Worm (Caenorhabditis elegans): Measurements from ENCODE around the gene F55A11.1.
A peak's percentile ranks its signal among the peaks of the same experiment; 100 is the strongest.

F55A11.1 gene

ce11 chrV:11787258-11787657 lies 23.1 kb upstream of the F55A11.1 start, which contains the start of gene F55A11.7:
TSS of gene F55A11.7 (minus strand) at chrV:11787443.
- no peak for TF ChIP-seq ceh-16 (tag; optimal IDR thresholded peaks at IDR 0.05)
- no peak for TF ChIP-seq eor-1 (tag; optimal IDR thresholded peaks at IDR 0.05)
- TF ChIP-seq fos-1 (tag; optimal IDR thresholded peaks at IDR 0.05), result no peak
- TF ChIP-seq daf-12 (tag; optimal IDR thresholded peaks at IDR 0.05), result no peak
- no peak for TF ChIP-seq elt-3 (tag; optimal IDR thresholded peaks at IDR 0.05)
- no peak for TF ChIP-seq nhr-23 (tag; optimal IDR thresholded peaks at IDR 0.05)
- no peak for TF ChIP-seq ama-1 (optimal IDR thresholded peaks at IDR 0.05)
- TF ChIP-seq pha-4 (tag; optimal IDR thresholded peaks at IDR 0.05), result no peak
- TF ChIP-seq elt-2 (tag; optimal IDR thresholded peaks at IDR 0.05), result no peak
- no peak for TF ChIP-seq nhr-43 (tag; optimal IDR thresholded peaks at IDR 0.05; ENCODE audit: poor library complexity, severe bottlenecking)
- TF ChIP-seq nhr-11 (tag; optimal IDR thresholded peaks at IDR 0.05), result no peak
- no peak for TF ChIP-seq ceh-28 (tag; optimal IDR thresholded peaks at IDR 0.05)
- TF ChIP-seq ZK546.5 (tag; optimal IDR thresholded peaks at IDR 0.05), result no peak
- TF ChIP-seq zag-1 (tag; optimal IDR thresholded peaks at IDR 0.05), result no peak
- TF ChIP-seq ceh-82 (tag; optimal IDR thresholded peaks at IDR 0.05), result no peak
- no peak for TF ChIP-seq lin-15B (tag; optimal IDR thresholded peaks at IDR 0.05)
- TF ChIP-seq egl-5 (tag; optimal IDR thresholded peaks at IDR 0.05), result no peak
- TF ChIP-seq nhr-77 (tag; optimal IDR thresholded peaks at IDR 0.05), result no peak
- TF ChIP-seq unc-39 (tag; optimal IDR thresholded peaks at IDR 0.05), result no peak
- no peak for TF ChIP-seq sea-2 (GFP tag; optimal IDR thresholded peaks at IDR 0.05)

DNA sequence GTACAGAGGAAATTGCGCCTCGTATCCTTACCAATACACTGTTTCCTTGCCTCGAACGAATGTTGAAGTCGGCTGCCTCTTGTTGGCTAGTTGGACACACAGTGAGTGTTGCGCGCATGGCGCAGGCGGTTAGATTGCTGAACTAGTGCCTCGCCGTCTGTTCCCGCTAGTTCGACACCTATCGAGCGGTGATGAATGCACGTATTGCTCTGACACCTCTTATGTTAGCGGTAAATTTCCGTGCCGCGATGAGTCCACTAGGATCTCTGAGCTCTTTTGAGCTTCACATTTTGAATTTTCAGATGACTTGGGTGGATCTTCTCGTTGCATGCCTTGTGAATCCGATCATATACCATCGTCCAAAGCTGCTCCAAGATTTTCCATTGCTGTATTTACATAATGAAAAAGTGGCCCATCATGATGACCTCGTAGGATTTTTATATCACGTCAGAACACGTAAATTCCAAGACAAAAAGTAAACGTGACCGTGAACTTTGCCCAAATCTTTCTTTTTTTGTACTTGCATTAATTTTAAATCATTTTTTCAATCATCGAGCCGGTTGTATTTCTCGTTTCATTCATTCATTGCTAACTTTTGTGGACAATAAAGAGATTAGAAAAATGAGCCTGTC lies 18.7 kb upstream of the F55A11.1 start, which contains the start of gene F55A11.11:
TSS of gene F55A11.11 (plus strand) at position 341 of the 632 bp plus-strand sequence.
- no peak for TF ChIP-seq daf-12 (tag; optimal IDR thresholded peaks at IDR 0.05)
- TF ChIP-seq ceh-28 (tag; optimal IDR thresholded peaks at IDR 0.05), result no peak
- no peak for TF ChIP-seq ceh-82 (tag; optimal IDR thresholded peaks at IDR 0.05)
- no peak for TF ChIP-seq mml-1 (tag; optimal IDR thresholded peaks at IDR 0.05)
- no peak for TF ChIP-seq nhr-67 (tag; optimal IDR thresholded peaks at IDR 0.05)
- TF ChIP-seq jun-1 (tag; optimal IDR thresholded peaks at IDR 0.05), result no peak
- peak; percentile 64 for TF ChIP-seq egl-5 (tag; optimal IDR thresholded peaks at IDR 0.05)
- peak; percentile 65 for TF ChIP-seq nhr-25 (tag; optimal IDR thresholded peaks at IDR 0.05)
- no peak for TF ChIP-seq eor-1 (tag; optimal IDR thresholded peaks at IDR 0.05)
- no peak for TF ChIP-seq zag-1 (tag; optimal IDR thresholded peaks at IDR 0.05)
- peak; percentile 78 for TF ChIP-seq pha-4 (tag; optimal IDR thresholded peaks at IDR 0.05)
- TF ChIP-seq nhr-43 (tag; optimal IDR thresholded peaks at IDR 0.05; ENCODE audit: poor library complexity, severe bottlenecking), result peak; percentile 86
- no peak for TF ChIP-seq nhr-12 (tag; optimal IDR thresholded peaks at IDR 0.05)
- TF ChIP-seq aly-2 (tag; optimal IDR thresholded peaks at IDR 0.05), result no peak
- no peak for TF ChIP-seq fkh-10 (GFP tag; optimal IDR thresholded peaks at IDR 0.05)
- no peak for TF ChIP-seq fkh-2 (tag; optimal IDR thresholded peaks at IDR 0.05)
- peak; percentile 0 for TF ChIP-seq elt-1 (tag; optimal IDR thresholded peaks at IDR 0.05)
- peak; percentile 78 for TF ChIP-seq tbx-2 (tag; optimal IDR thresholded peaks at IDR 0.05)
- TF ChIP-seq hmg-11 (tag; optimal IDR thresholded peaks at IDR 0.05), result peak; percentile 98
- peak; percentile 42 for TF ChIP-seq ceh-16 (tag; optimal IDR thresholded peaks at IDR 0.05)
- peak; percentile 60 for TF ChIP-seq elt-2 (tag; optimal IDR thresholded peaks at IDR 0.05)
- peak; percentile 58 for TF ChIP-seq nfya-1 (tag; optimal IDR thresholded peaks at IDR 0.05; ENCODE audit: insufficient read depth)
- TF ChIP-seq lin-39 (tag; optimal IDR thresholded peaks at IDR 0.05), result peak; percentile 96
- TF ChIP-seq ceh-9 (tag; optimal IDR thresholded peaks at IDR 0.05), result no peak
- TF ChIP-seq fos-1 (tag; optimal IDR thresholded peaks at IDR 0.05), result no peak
- peak in 1 of 3 experiments; percentile 4 for TF ChIP-seq elt-3 (tag; optimal IDR thresholded peaks at IDR 0.05)
- no peak for TF ChIP-seq ztf-11 (tag; optimal IDR thresholded peaks at IDR 0.05)
- peak; percentile 85 for TF ChIP-seq lsy-12 (tag; optimal IDR thresholded peaks at IDR 0.05)
- no peak for TF ChIP-seq mdl-1 (tag; optimal IDR thresholded peaks at IDR 0.05)
- no peak for TF ChIP-seq nhr-76 (tag; optimal IDR thresholded peaks at IDR 0.05)
- peak; percentile 13 for TF ChIP-seq R02D3.7 (tag; optimal IDR thresholded peaks at IDR 0.05)
- no peak for TF ChIP-seq sea-2 (GFP tag; optimal IDR thresholded peaks at IDR 0.05)
- peak; percentile 80 for TF ChIP-seq ama-1 (optimal IDR thresholded peaks at IDR 0.05)
- peak; percentile 75 for TF ChIP-seq ztf-4 (tag; optimal IDR thresholded peaks at IDR 0.05)
- TF ChIP-seq nhr-237 (tag; optimal IDR thresholded peaks at IDR 0.05), result no peak
- TF ChIP-seq nhr-11 (tag; optimal IDR thresholded peaks at IDR 0.05), result no peak
- no peak for TF ChIP-seq ZK546.5 (tag; optimal IDR thresholded peaks at IDR 0.05)
- no peak for TF ChIP-seq unc-39 (tag; optimal IDR thresholded peaks at IDR 0.05)
- peak; percentile 45 for TF ChIP-seq snpc-4 (tag; optimal IDR thresholded peaks at IDR 0.05)
- TF ChIP-seq skn-1 (tag; optimal IDR thresholded peaks at IDR 0.05), result peak; percentile 49
- TF ChIP-seq unc-62 (GFP tag; optimal IDR thresholded peaks at IDR 0.05), result no peak
- peak; percentile 43 for TF ChIP-seq lin-15B (tag; optimal IDR thresholded peaks at IDR 0.05)
- TF ChIP-seq egl-27 (tag; optimal IDR thresholded peaks at IDR 0.05), result peak; percentile 64
- no peak for TF ChIP-seq nhr-28 (tag; optimal IDR thresholded peaks at IDR 0.05)
- TF ChIP-seq pqm-1 (tag; optimal IDR thresholded peaks at IDR 0.05), result peak; percentile 46
- no peak for TF ChIP-seq nhr-77 (tag; optimal IDR thresholded peaks at IDR 0.05)
- TF ChIP-seq nhr-23 (tag; optimal IDR thresholded peaks at IDR 0.05), result peak; percentile 60

Measured in whole organism, L3 larva.